Fruit fly (Drosophila melanogaster) whole organism, larva: ENCODE results near the gene CG17294.

Source experiments
- noc ChIP-seq: fragments of 200-800 bp; sonication (Bioruptor generic); optimal IDR thresholded peaks from 3 replicates; lab custom pipeline; 2019; ENCODE audit warnings: missing biosample characterization, mild to moderate bottlenecking, missing genetic modification characterization, moderate library complexity

Gene CG17294

dm6 chr2L:8384985-8385519, 8.2 kb downstream of the CG17294 start:
- TF ChIP-seq noc = no peak

- no peak for TF ChIP-seq noc
Observed at dm6 chr2L:8385849-8386248, 9.0 kb downstream of the CG17294 start.

dm6 chr2L:8389231-8389630, 12.4 kb downstream of the CG17294 start, which contains the start of gene CG42819:
TSS of gene CG42819 (minus strand) at chr2L:8389331.
- no peak for TF ChIP-seq noc

dm6 chr2L:8392298-8392697, 15.5 kb downstream of the CG17294 start, which contains the start of gene CG42820:
TSS of gene CG42820 (minus strand) at chr2L:8392398.
- TF ChIP-seq noc = no peak

- TF ChIP-seq noc = no peak
Observed at dm6 chr2L:8393122-8393521, 16.3 kb downstream of the CG17294 start, which contains the start of gene Acp29AB. TSS of gene Acp29AB (minus strand) at chr2L:8393222.

dm6 chr2L:8394180-8394579, 17.3 kb downstream of the CG17294 start, which contains the start of gene lectin-29Ca:
TSS of gene lectin-29Ca (minus strand) at chr2L:8394280.
- no peak for TF ChIP-seq noc

- TF ChIP-seq noc = no peak
Observed at dm6 chr2L:8394840-8395239, 18.0 kb downstream of the CG17294 start, which contains the start of gene Peritrophin-15b. TSS of gene Peritrophin-15b (minus strand) at chr2L:8394940.

dm6 chr2L:8395996-8396699, 19.3 kb downstream of the CG17294 start, which contains the start of the genes Peritrophin-15a and CG13385:
TSS of gene Peritrophin-15a (minus strand) at chr2L:8396096.
TSS of gene CG13385 (plus strand) at chr2L:8396649.
- TF ChIP-seq noc = no peak

dm6 chr2L:8398721-8399120, 21.9 kb downstream of the CG17294 start, which contains the start of gene CG13386:
TSS of gene CG13386 (plus strand) at chr2L:8399021.
- no peak for TF ChIP-seq noc

dm6 chr2L:8399863-8400598, 23.2 kb downstream of the CG17294 start, which contains the start of gene CG31898:
TSS of gene CG31898 (plus strand) at chr2L:8400421.
- TF ChIP-seq noc = no peak

- TF ChIP-seq noc = no peak
Observed at dm6 chr2L:8402928-8403285, 26.1 kb downstream of the CG17294 start, which contains the start of gene fy. TSS of gene fy (minus strand) at chr2L:8403280.

dm6 chr2L:8403286-8404270, 26.7 kb downstream of the CG17294 start, which contains the start of gene emb:
TSS of gene emb (plus strand) at chr2L:8403573.
- peak; percentile 44 for TF ChIP-seq noc

dm6 chr2L:8411530-8411929, 34.7 kb downstream of the CG17294 start, which contains the start of gene Naglu:
TSS of gene Naglu (minus strand) at chr2L:8411868.
- no peak for TF ChIP-seq noc

dm6 chr2L:8414887-8415883, 38.4 kb downstream of the CG17294 start, which contains the start of the genes CG13398 and Akap200:
TSS of gene CG13398 (minus strand) at chr2L:8415256.
TSS of gene Akap200 (plus strand) at chr2L:8415690.
- no peak for TF ChIP-seq noc
